Worm (Caenorhabditis elegans): ENCODE data around the gene unc-41.

DNA sequence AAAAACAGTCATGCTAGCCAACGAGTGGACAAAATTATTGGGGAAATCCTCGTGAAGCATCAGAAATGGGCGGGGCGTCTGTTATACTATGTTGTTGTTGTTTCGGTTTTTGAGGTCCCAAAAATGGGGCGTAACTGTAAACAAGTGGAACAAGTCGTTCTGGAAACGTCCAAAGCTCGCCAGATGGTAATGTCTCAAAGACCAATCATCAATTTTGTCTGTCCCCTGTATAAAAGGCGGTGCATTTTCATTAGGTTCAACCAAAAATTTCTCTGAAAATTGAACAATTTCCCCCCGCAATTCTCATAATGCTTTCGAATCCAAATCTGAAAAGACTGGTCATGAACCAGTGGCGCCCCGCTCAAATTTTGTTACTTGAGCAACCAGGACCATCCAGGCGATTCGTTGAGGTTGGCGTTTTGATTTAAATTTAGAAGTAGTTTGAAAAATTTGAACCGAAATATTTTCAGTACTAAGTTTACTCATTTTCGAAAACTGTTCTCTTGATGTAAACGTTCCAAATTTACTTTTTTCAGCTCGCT is 43.1 kb upstream of the unc-41 start:
- TF ChIP-seq R02D3.7 (tag; optimal IDR thresholded peaks at IDR 0.05) (no peak), ztf-11 (tag; optimal IDR thresholded peaks at IDR 0.05) (no peak)
